Worm (Caenorhabditis elegans) whole organism, late embryonic: ENCODE data around the gene R11D1.2.

Source experiments
- C38D4.7 ChIP-seq: fragments of 200-800 bp; sonication (Bioruptor generic); optimal IDR thresholded peaks from 2 replicates; lab custom pipeline; 2018; ENCODE audit warnings: mild to moderate bottlenecking, missing genetic modification characterization, moderate library complexity, missing compliant biosample characterization
- T23F11.4 ChIP-seq: fragments of 200-800 bp; sonication (Bioruptor generic); optimal IDR thresholded peaks from 2 replicates; lab custom pipeline; 2018; ENCODE audit warnings: mild to moderate bottlenecking, missing genetic modification characterization, missing compliant biosample characterization
- ceh-14 ChIP-seq: sonication (generic microtip); optimal IDR thresholded peaks from 2 replicates; lab custom pipeline; 2016; ENCODE audit warnings: missing genotype, missing genetic modification characterization, missing compliant biosample characterization
- ceh-18 ChIP-seq: sonication (generic microtip); optimal IDR thresholded peaks from 2 replicates; lab custom pipeline; 2016; ENCODE audit warnings: missing genetic modification characterization, missing compliant biosample characterization
- ceh-19 ChIP-seq: fragments of 200-800 bp; sonication (Bioruptor generic); optimal IDR thresholded peaks from 2 replicates; lab custom pipeline; 2018; ENCODE audit warnings: mild to moderate bottlenecking, missing genetic modification characterization, missing compliant biosample characterization
- ceh-24 ChIP-seq: sonication (generic microtip); optimal IDR thresholded peaks from 2 replicates; lab custom pipeline; 2016; ENCODE audit warnings: mild to moderate bottlenecking, missing genetic modification characterization, missing compliant biosample characterization
- dmd-4 ChIP-seq: sonication (generic microtip); optimal IDR thresholded peaks from 2 replicates; lab custom pipeline; 2016; ENCODE audit warnings: borderline replicate concordance, missing genetic modification characterization, missing compliant biosample characterization
- dve-1 ChIP-seq: sonication (generic microtip); optimal IDR thresholded peaks from 2 replicates; lab custom pipeline; 2017; ENCODE audit warnings: antibody characterized with exemption, mild to moderate bottlenecking, missing genetic modification characterization, missing compliant biosample characterization
- elt-2 ChIP-seq: sonication (generic microtip); optimal IDR thresholded peaks from 2 replicates; lab custom pipeline; 2016; ENCODE audit warnings: missing genetic modification reagents, missing genetic modification characterization, missing compliant biosample characterization
- fax-1 ChIP-seq: sonication (generic microtip); optimal IDR thresholded peaks from 2 replicates; lab custom pipeline; 2016; ENCODE audit warnings: missing genotype, missing genetic modification characterization, missing compliant biosample characterization
- fkh-6 ChIP-seq: sonication (generic microtip); optimal IDR thresholded peaks from 2 replicates; lab custom pipeline; 2016; ENCODE audit warnings: missing genetic modification characterization, missing compliant biosample characterization
- gmeb-2 ChIP-seq: sonication (generic microtip); optimal IDR thresholded peaks from 2 replicates; lab custom pipeline; 2016; ENCODE audit warnings: missing genetic modification characterization, inconsistent platforms, missing compliant biosample characterization
- hlh-13 ChIP-seq: fragments of 200-800 bp; sonication (Bioruptor generic); optimal IDR thresholded peaks from 2 replicates; lab custom pipeline; 2018; ENCODE audit warnings: mild to moderate bottlenecking, missing genetic modification characterization, missing compliant biosample characterization
- hlh-15 ChIP-seq: sonication (generic microtip); optimal IDR thresholded peaks from 2 replicates; lab custom pipeline; 2016; ENCODE audit warnings: missing genetic modification characterization, missing compliant biosample characterization
- hlh-30 ChIP-seq: sonication (generic microtip); optimal IDR thresholded peaks from 2 replicates; lab custom pipeline; 2017; ENCODE audit warnings: antibody characterized with exemption, missing genetic modification characterization, missing compliant biosample characterization; ENCODE audit not compliant: insufficient read depth
- hlh-6 ChIP-seq: sonication (generic microtip); optimal IDR thresholded peaks from 2 replicates; lab custom pipeline; 2016; ENCODE audit warnings: missing genotype, missing genetic modification characterization, missing compliant biosample characterization
- lim-6 ChIP-seq: sonication (generic microtip); optimal IDR thresholded peaks from 2 replicates; lab custom pipeline; 2016; ENCODE audit warnings: missing genetic modification characterization, missing compliant biosample characterization
- lin-11 ChIP-seq: fragments of 200-800 bp; sonication (Bioruptor generic); optimal IDR thresholded peaks from 2 replicates; lab custom pipeline; 2018; ENCODE audit warnings: mild to moderate bottlenecking, missing genetic modification characterization, missing compliant biosample characterization
- mec-3 ChIP-seq: sonication (generic microtip); optimal IDR thresholded peaks from 2 replicates; lab custom pipeline; 2016; ENCODE audit warnings: borderline replicate concordance, missing genetic modification characterization, missing compliant biosample characterization
- nfya-1 ChIP-seq: sonication (generic microtip); optimal IDR thresholded peaks from 2 replicates; lab custom pipeline; 2017; ENCODE audit warnings: missing genetic modification characterization, mild to moderate bottlenecking, missing compliant biosample characterization, antibody characterized with exemption, moderate library complexity
- odd-2 ChIP-seq: sonication (generic microtip); optimal IDR thresholded peaks from 2 replicates; lab custom pipeline; 2017; ENCODE audit warnings: antibody characterized with exemption, mild to moderate bottlenecking, missing genetic modification characterization, missing compliant biosample characterization
- pha-4 ChIP-seq: fragments of 150-350 bp; optimal IDR thresholded peaks from 2 replicates; lab custom pipeline; 2018; ENCODE audit warnings: missing biosample characterization, missing genetic modification reagents, missing genetic modification characterization
- ref-2 ChIP-seq: sonication (generic microtip); optimal IDR thresholded peaks from 2 replicates; lab custom pipeline; 2016; ENCODE audit warnings: missing genetic modification characterization, missing compliant biosample characterization
- sox-4 ChIP-seq: sonication (generic microtip); optimal IDR thresholded peaks from 2 replicates; lab custom pipeline; 2017; ENCODE audit warnings: mild to moderate bottlenecking, missing genetic modification characterization, inconsistent platforms, missing compliant biosample characterization
- tbx-2 ChIP-seq: sonication (generic microtip); optimal IDR thresholded peaks from 2 replicates; lab custom pipeline; 2016; ENCODE audit warnings: missing genetic modification characterization, missing compliant biosample characterization
- ttx-3 ChIP-seq: sonication (generic microtip); optimal IDR thresholded peaks from 2 replicates; lab custom pipeline; 2016; ENCODE audit warnings: missing genetic modification reagents, missing genetic modification characterization, missing compliant biosample characterization
- unc-55 ChIP-seq: sonication (generic microtip); optimal IDR thresholded peaks from 2 replicates; lab custom pipeline; 2017; ENCODE audit warnings: missing biosample characterization, missing genetic modification reagents, missing genetic modification characterization
- ztf-16 ChIP-seq: sonication (generic microtip); optimal IDR thresholded peaks from 2 replicates; lab custom pipeline; 2017; ENCODE audit warnings: missing genetic modification characterization, missing compliant biosample characterization

Gene R11D1.2

ce11 chrV:12729220-12729619 is 20.8 kb downstream of the R11D1.2 start, which contains the start of gene R11D1.10:
Gene R11D1.10 (plus strand): TSS chrV:12729520.
- TF ChIP-seq hlh-30 (tag; lab: Kevin White, UChicago) (no peak), fax-1 (tag; lab: Kevin White, UChicago) (no peak), unc-55 (GFP tag; lab: Kevin White, UChicago) (no peak), odd-2 (no peak), dmd-4 (no peak), hlh-6 (tag; lab: Kevin White, UChicago) (no peak), sox-4 (tag; lab: Kevin White, UChicago) (no peak), ttx-3 (tag; lab: Kevin White, UChicago) (no peak), ztf-16 (tag; lab: Kevin White, UChicago) (no peak), hlh-15 (no peak), mec-3 (tag; lab: Kevin White, UChicago) (no peak), lim-6 (tag; lab: Kevin White, UChicago) (no peak), fkh-6 (tag; lab: Kevin White, UChicago) (no peak)

- TF ChIP-seq pha-4 (no peak), ref-2 (tag; lab: Kevin White, UChicago) (no peak), dve-1 (tag; lab: Kevin White, UChicago) (no peak), ceh-18 (tag; lab: Kevin White, UChicago) (no peak), gmeb-2 (no peak), elt-2 (tag; lab: Kevin White, UChicago) (peak; percentile 80)
Measured at ce11 chrV:12732734-12733133, 24.3 kb downstream of the R11D1.2 start.

ce11 chrV:12733465-12734248 is 25.3 kb downstream of the R11D1.2 start, which contains the start of the genes dhs-21 and xbx-9:
Gene dhs-21 (minus strand): TSS chrV:12733645.
Gene xbx-9 (plus strand): TSS chrV:12734198.
- TF ChIP-seq T23F11.4 (GFP tag; lab: Kevin White, UChicago) (no peak), nfya-1 (tag; lab: Kevin White, UChicago) (no peak), elt-2 (tag; lab: Kevin White, UChicago) (peak; percentile 62), ceh-24 (tag; lab: Kevin White, UChicago) (no peak)

ce11 chrV:12736166-12736753 is 27.9 kb downstream of the R11D1.2 start, which contains the start of gene cky-1:
Gene cky-1 (plus strand): TSS chrV:12736703.
- peak; percentile 35 for TF ChIP-seq tbx-2 (tag; lab: Kevin White, UChicago)
- TF ChIP-seq ceh-19, result no peak

ce11 chrV:12741684-12742083 is 33.3 kb downstream of the R11D1.2 start, which contains the start of gene hrg-7:
Gene hrg-7 (plus strand): TSS chrV:12742041.
- no peak for TF ChIP-seq fax-1 (tag; lab: Kevin White, UChicago)
- TF ChIP-seq T23F11.4 (GFP tag; lab: Kevin White, UChicago), result no peak
- no peak for TF ChIP-seq hlh-13 (GFP tag; lab: Kevin White, UChicago)
- TF ChIP-seq ceh-14 (tag; lab: Kevin White, UChicago), result no peak
- TF ChIP-seq elt-2 (tag; lab: Kevin White, UChicago), result no peak
- no peak for TF ChIP-seq lin-11 (tag; lab: Kevin White, UChicago)
- TF ChIP-seq C38D4.7 (GFP tag; lab: Kevin White, UChicago), result no peak
- TF ChIP-seq, all 69 proteins: peak for 0
